Worm (Caenorhabditis elegans) whole organism, L2 larva: Measurements from ENCODE around the gene K03B8.4.

Source experiments
- ama-1 ChIP-seq: fragments of 150-350 bp; optimal IDR thresholded peaks from 2 replicates; lab custom pipeline; 2018; ENCODE audit warnings: inconsistent platforms
- blmp-1 ChIP-seq: sonication (generic microtip); optimal IDR thresholded peaks from 2 replicates; lab custom pipeline; 2017; ENCODE audit warnings: missing genetic modification characterization, mild to moderate bottlenecking, missing compliant biosample characterization, antibody characterized with exemption, moderate library complexity; ENCODE audit not compliant: insufficient read depth
- gmeb-1 ChIP-seq: fragments of 150-350 bp; optimal IDR thresholded peaks from 2 replicates; lab custom pipeline; 2014; ENCODE audit warnings: missing biosample characterization, missing genetic modification characterization
- lin-11 ChIP-seq: fragments of 150-350 bp; sonication (generic microtip); optimal IDR thresholded peaks from 2 replicates; lab custom pipeline; 2014; ENCODE audit warnings: missing biosample characterization, missing genetic modification characterization, inconsistent platforms, mixed read lengths
- nhr-11 ChIP-seq: fragments of 150-350 bp; optimal IDR thresholded peaks from 2 replicates; lab custom pipeline; 2014; ENCODE audit warnings: missing biosample characterization, missing genetic modification characterization
- nhr-12 ChIP-seq: fragments of 150-350 bp; optimal IDR thresholded peaks from 2 replicates; lab custom pipeline; 2014; ENCODE audit warnings: missing biosample characterization, missing genetic modification characterization
- nhr-21 ChIP-seq: fragments of 150-350 bp; optimal IDR thresholded peaks from 2 replicates; lab custom pipeline; 2014; ENCODE audit warnings: missing biosample characterization, missing genetic modification characterization
- nhr-25 ChIP-seq: fragments of 150-350 bp; sonication (generic microtip); optimal IDR thresholded peaks from 3 replicates; lab custom pipeline; 2014; ENCODE audit warnings: missing biosample characterization, missing genetic modification characterization
- snpc-4 ChIP-seq: fragments of 150-350 bp; optimal IDR thresholded peaks from 2 replicates; lab custom pipeline; 2014; ENCODE audit warnings: missing biosample characterization, missing genetic modification characterization
- unc-39 ChIP-seq: fragments of 150-350 bp; optimal IDR thresholded peaks from 2 replicates; lab custom pipeline; 2014; ENCODE audit warnings: missing biosample characterization, missing genetic modification characterization
- unc-62 ChIP-seq: fragments of 150-350 bp; optimal IDR thresholded peaks from 2 replicates; lab custom pipeline; 2014; ENCODE audit warnings: missing biosample characterization, missing genetic modification reagents, missing genetic modification characterization
- zag-1 ChIP-seq: fragments of 150-350 bp; optimal IDR thresholded peaks from 2 replicates; lab custom pipeline; 2014; ENCODE audit warnings: missing biosample characterization, missing genetic modification characterization
- ztf-11 ChIP-seq: sonication (generic microtip); optimal IDR thresholded peaks from 2 replicates; lab custom pipeline; 2017; ENCODE audit warnings: missing biosample characterization, missing genetic modification characterization
- ztf-4 ChIP-seq: fragments of 150-350 bp; optimal IDR thresholded peaks from 2 replicates; lab custom pipeline; 2014; ENCODE audit warnings: missing biosample characterization, missing genetic modification characterization

- TF ChIP-seq zag-1 (tag; lab: Kevin White, UChicago) (no peak), gmeb-1 (tag; lab: Kevin White, UChicago) (no peak), ztf-4 (no peak), blmp-1 (no peak), nhr-12 (tag; lab: Kevin White, UChicago) (no peak), nhr-25 (no peak), snpc-4 (tag; lab: Kevin White, UChicago) (no peak), nhr-11 (no peak), ama-1 (lab: Kevin White, UChicago) (no peak), nhr-21 (no peak), lin-11 (no peak), unc-39 (no peak), ztf-11 (tag; lab: Kevin White, UChicago) (no peak), unc-62 (GFP tag; lab: Kevin White, UChicago) (no peak)
Measured at ce11 chrV:11354264-11354663, 40.7 kb downstream of the K03B8.4 start.
